Fruit fly (Drosophila melanogaster) Kc167 (cell line): Measurements from ENCODE around the gene Ddc.

Experiments used
- h ChIP-seq: fragments of >200 bp; optimal IDR thresholded peaks from 3 replicates; lab custom pipeline; 2018; ENCODE audit warnings: missing external identifiers
- insv ChIP-seq: fragments of >200 bp; optimal IDR thresholded peaks from 3 replicates; lab custom pipeline; 2018; ENCODE audit warnings: missing external identifiers
- psq ChIP-seq: fragments of >200 bp; optimal IDR thresholded peaks from 2 replicates; lab custom pipeline; 2017; ENCODE audit warnings: missing external identifiers
- ttk ChIP-seq: sonication (Bioruptor generic); optimal IDR thresholded peaks from 2 replicates; lab custom pipeline; 2017; ENCODE audit warnings: missing external identifiers

DNA sequence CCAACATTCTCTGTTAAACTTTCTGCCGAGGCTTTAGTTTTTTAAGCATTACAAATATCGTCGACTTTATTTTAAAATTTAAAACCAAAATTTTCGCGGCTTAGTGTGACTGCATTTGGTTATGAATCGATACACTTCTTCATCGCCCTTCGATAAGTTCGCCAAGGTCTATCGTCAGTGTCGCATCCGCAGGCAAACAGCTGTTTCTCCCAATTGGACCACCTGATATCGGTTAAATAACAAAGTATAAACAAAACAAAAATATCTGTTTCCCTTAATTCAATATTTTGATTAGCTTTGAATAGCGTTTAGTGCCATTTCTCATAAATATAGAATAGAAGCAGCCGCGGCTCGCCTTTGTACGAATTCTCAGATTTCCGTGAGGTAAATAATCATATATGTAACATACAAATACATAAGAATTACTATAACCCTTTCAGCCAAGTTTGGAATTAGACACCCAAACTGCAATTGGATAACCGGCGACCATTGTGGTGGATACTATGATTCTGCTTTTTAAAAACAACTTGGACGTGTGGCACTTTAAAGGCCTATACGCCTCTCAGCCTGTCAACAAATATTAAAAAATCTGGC lies 5.8 kb downstream of the Ddc start, which contains the start of gene CG10561:
- no peak for TF ChIP-seq ttk (lab: Kevin White, UChicago)
- no peak for TF ChIP-seq psq
- no peak for TF ChIP-seq insv (lab: Kevin White, UChicago)
- no peak for TF ChIP-seq h (lab: Kevin White, UChicago)
